Worm (Caenorhabditis elegans): ENCODE measurements around the gene cest-1.1.

- TF ChIP-seq him-1 (tag; optimal IDR thresholded peaks at IDR 0.05) (no peak), W03F9.2 (tag; optimal IDR thresholded peaks at IDR 0.05) (no peak)
These were observed 21.3 kb downstream of the cest-1.1 start, which contains the start of gene par-1 for ce11 chrV:14145267-14145666.
